Fruit fly (Drosophila melanogaster) whole organism, embryonic: Measurements from ENCODE around the gene Cp110.
A peak's percentile ranks its signal among the peaks of the same experiment; 100 is the strongest.

Experiments
- ATbp ChIP-seq: fragments of 200-800 bp; sonication (Bioruptor generic); optimal IDR thresholded peaks from 2 replicates; lab custom pipeline; 2017; ENCODE audit warnings: missing biosample characterization, mild to moderate bottlenecking, missing genetic modification characterization, missing genetic modification reagents
- Asciz ChIP-seq: fragments of 200-800 bp; sonication (Bioruptor generic); optimal IDR thresholded peaks from 2 replicates; lab custom pipeline; 2017; ENCODE audit warnings: missing biosample characterization, mild to moderate bottlenecking, missing genetic modification characterization, missing genetic modification reagents
- Bgb ChIP-seq: fragments of 200-800 bp; sonication (Bioruptor generic); IDR thresholded peaks from 2 replicates; pipeline ENCODE4 v1.3.6; 2022; ENCODE audit warnings: missing biosample characterization, missing genetic modification characterization; ENCODE audit not compliant: partially characterized antibody
- CG10979 ChIP-seq: fragments of 200-800 bp; sonication (Bioruptor generic); optimal IDR thresholded peaks from 2 replicates; lab custom pipeline; 2018; ENCODE audit warnings: missing biosample characterization, mild to moderate bottlenecking, missing genetic modification characterization, moderate library complexity
- CG11504 ChIP-seq: fragments of 200-800 bp; sonication (Bioruptor generic); optimal IDR thresholded peaks from 3 replicates; lab custom pipeline; 2019; ENCODE audit warnings: missing biosample characterization, mild to moderate bottlenecking, missing genetic modification characterization, moderate library complexity
- CG11723 ChIP-seq: fragments of 200-800 bp; sonication (Bioruptor generic); optimal IDR thresholded peaks from 2 replicates; lab custom pipeline; 2017; ENCODE audit warnings: missing biosample characterization, mild to moderate bottlenecking, missing genetic modification characterization
- CG12236 ChIP-seq: fragments of 200-800 bp; sonication (Bioruptor generic); optimal IDR thresholded peaks from 2 replicates; lab custom pipeline; 2016; ENCODE audit warnings: missing biosample characterization, missing genetic modification characterization
- CG1529 ChIP-seq: fragments of 200-800 bp; sonication (Bioruptor generic); optimal IDR thresholded peaks from 3 replicates; lab custom pipeline; 2018; ENCODE audit warnings: missing biosample characterization, missing genetic modification characterization
- CG15601 ChIP-seq: fragments of 200-800 bp; sonication (Bioruptor generic); optimal IDR thresholded peaks from 3 replicates; lab custom pipeline; 2019; ENCODE audit warnings: missing biosample characterization, mild to moderate bottlenecking, missing genetic modification characterization, moderate library complexity
- CG17361 ChIP-seq: fragments of 200-800 bp; sonication (Bioruptor generic); IDR thresholded peaks from 3 replicates; pipeline ENCODE4 v1.3.6; 2022; ENCODE audit warnings: missing biosample characterization, missing genetic modification characterization
- CG17568 ChIP-seq: fragments of 200-800 bp; sonication (Bioruptor generic); optimal IDR thresholded peaks from 2 replicates; lab custom pipeline; 2018; ENCODE audit warnings: missing biosample characterization, mild to moderate bottlenecking, missing genetic modification characterization, moderate library complexity
- CG18262 ChIP-seq: fragments of 200-800 bp; optimal IDR thresholded peaks from 3 replicates; lab custom pipeline; 2019; ENCODE audit warnings: missing biosample characterization, mild to moderate bottlenecking, missing genetic modification characterization, moderate library complexity
- CG2678 ChIP-seq: fragments of 200-800 bp; sonication (Bioruptor generic); optimal IDR thresholded peaks from 3 replicates; lab custom pipeline; 2019; ENCODE audit warnings: missing biosample characterization, mild to moderate bottlenecking, missing genetic modification characterization, moderate library complexity
- CG3407 ChIP-seq: fragments of 200-800 bp; sonication (Bioruptor generic); optimal IDR thresholded peaks from 2 replicates; lab custom pipeline; 2018; ENCODE audit warnings: missing biosample characterization, mild to moderate bottlenecking, missing genetic modification characterization
- CG6254 ChIP-seq: fragments of 200-800 bp; sonication (Bioruptor generic); optimal IDR thresholded peaks from 3 replicates; lab custom pipeline; 2017; ENCODE audit warnings: mild to moderate bottlenecking, missing biosample characterization, missing genetic modification reagents, missing genetic modification characterization
- CG6689 ChIP-seq: fragments of 200-800 bp; sonication (Bioruptor generic); IDR thresholded peaks from 2 replicates; pipeline ENCODE4 v1.3.6; 2022; ENCODE audit warnings: missing biosample characterization, missing genetic modification characterization
- CG7839 ChIP-seq: fragments of 200-800 bp; sonication (Bioruptor generic); optimal IDR thresholded peaks from 3 replicates; lab custom pipeline; 2018; ENCODE audit warnings: missing biosample characterization, mild to moderate bottlenecking, missing genetic modification characterization, moderate library complexity
- CG8388 ChIP-seq: fragments of 200-800 bp; sonication (Bioruptor generic); optimal IDR thresholded peaks from 2 replicates; lab custom pipeline; 2019; ENCODE audit warnings: missing biosample characterization, mild to moderate bottlenecking, missing genetic modification characterization, moderate library complexity
- CG8944 ChIP-seq: fragments of 200-800 bp; sonication (Bioruptor generic); optimal IDR thresholded peaks from 3 replicates; lab custom pipeline; 2016; ENCODE audit warnings: missing biosample characterization, missing genetic modification characterization
- CG9215 ChIP-seq: fragments of 200-800 bp; sonication (Bioruptor generic); IDR thresholded peaks from 2 replicates; pipeline ENCODE4 v1.3.6; 2022; ENCODE audit warnings: missing biosample characterization, missing genetic modification characterization
- CG9437 ChIP-seq: fragments of 200-800 bp; sonication (Bioruptor generic); optimal IDR thresholded peaks from 2 replicates; lab custom pipeline; 2018; ENCODE audit warnings: missing biosample characterization, mild to moderate bottlenecking, missing genetic modification characterization
- CoRest ChIP-seq: fragments of 200-800 bp; sonication (Bioruptor generic); optimal IDR thresholded peaks from 3 replicates; lab custom pipeline; 2018; ENCODE audit warnings: missing biosample characterization, mild to moderate bottlenecking, missing genetic modification characterization, moderate library complexity
- D ChIP-seq, 2 experiments: fragments of 200-800 bp in 1 of 2; fragments of >200 bp in 1 of 2; sonication (Bioruptor generic) in 1 of 2; optimal IDR thresholded peaks; 2 replicates in 1 of 2; 3 replicates in 1 of 2; lab custom pipeline; 2017; ENCODE audit warnings: mild to moderate bottlenecking in 1 of 2, missing biosample characterization in 1 of 2, missing genetic modification characterization in 1 of 2, missing genetic modification reagents in 1 of 2
- D19A ChIP-seq: fragments of 200-800 bp; optimal IDR thresholded peaks from 3 replicates; lab custom pipeline; 2019; ENCODE audit warnings: missing biosample characterization, mild to moderate bottlenecking, missing genetic modification characterization, moderate library complexity
- Drgx ChIP-seq: fragments of 200-800 bp; sonication (Bioruptor generic); IDR thresholded peaks from 2 replicates; pipeline ENCODE4 v1.3.6; 2022; ENCODE audit warnings: missing biosample characterization, missing genetic modification characterization
- Eip74EF ChIP-seq, 2 experiments: fragments of 200-800 bp in 1 of 2; fragments of >200 bp in 1 of 2; sonication (Bioruptor generic) in 1 of 2; optimal IDR thresholded peaks; 2 replicates each; lab custom pipeline; 2017 to 2019; ENCODE audit warnings: missing biosample characterization in 2 of 2, missing genetic modification characterization in 2 of 2, mild to moderate bottlenecking in 1 of 2, moderate library complexity in 1 of 2
- Hey ChIP-seq: fragments of 200-800 bp; sonication (Bioruptor generic); optimal IDR thresholded peaks from 3 replicates; lab custom pipeline; 2018; ENCODE audit warnings: missing biosample characterization, mild to moderate bottlenecking, missing genetic modification characterization
- Hr51 ChIP-seq, 2 experiments: fragments of 200-800 bp; sonication (Bioruptor generic); optimal IDR thresholded peaks; 2 replicates in 1 of 2; 3 replicates in 1 of 2; lab custom pipeline; 2016 to 2018; ENCODE audit warnings: missing biosample characterization in 2 of 2, missing genetic modification characterization in 2 of 2, mild to moderate bottlenecking in 1 of 2, moderate library complexity in 1 of 2
- Oli ChIP-seq: fragments of 200-800 bp; sonication (Bioruptor generic); optimal IDR thresholded peaks from 2 replicates; lab custom pipeline; 2018; ENCODE audit warnings: missing biosample characterization, mild to moderate bottlenecking, missing genetic modification characterization, moderate library complexity
- Ptx1 ChIP-seq: fragments of 200-800 bp; sonication (Bioruptor generic); IDR thresholded peaks from 2 replicates; pipeline ENCODE4 v1.3.6; 2022; ENCODE audit warnings: missing biosample characterization, missing genetic modification characterization
- Rx ChIP-seq: fragments of 200-800 bp; sonication (Bioruptor generic); IDR thresholded peaks from 2 replicates; pipeline ENCODE4 v1.3.6; 2022; ENCODE audit warnings: missing biosample characterization, missing genetic modification characterization
- Sox100B ChIP-seq: fragments of 200-800 bp; sonication (Bioruptor generic); optimal IDR thresholded peaks from 3 replicates; lab custom pipeline; 2018; ENCODE audit warnings: missing biosample characterization, mild to moderate bottlenecking, missing genetic modification characterization
- Trl ChIP-seq, 3 experiments: fragments of >200 bp in 2 of 3; fragments of 200-800 bp in 1 of 3; sonication (Bioruptor generic) in 1 of 3; optimal IDR thresholded peaks; 2 replicates in 1 of 3; 3 replicates in 2 of 3; lab custom pipeline; 2016 to 2017; ENCODE audit warnings: missing biosample characterization in 1 of 3, missing genetic modification characterization in 1 of 3
- bsh ChIP-seq, 2 experiments: fragments of 200-800 bp; sonication (Bioruptor generic); optimal IDR thresholded peaks; 2 replicates each; lab custom pipeline; 2017 to 2018; ENCODE audit warnings: mild to moderate bottlenecking in 2 of 2, missing biosample characterization in 2 of 2, missing genetic modification characterization in 2 of 2, moderate library complexity in 1 of 2
- ci ChIP-seq: fragments of 200-800 bp; sonication (Bioruptor generic); IDR thresholded peaks from 3 replicates; pipeline ENCODE4 v1.3.6; 2022; ENCODE audit warnings: missing biosample characterization, missing genetic modification characterization
- dysf ChIP-seq: fragments of 200-800 bp; sonication (Bioruptor generic); IDR thresholded peaks from 3 replicates; pipeline ENCODE4 v1.3.6; 2022; ENCODE audit warnings: missing biosample characterization, missing genetic modification characterization
- fd96Cb ChIP-seq: fragments of 200-800 bp; sonication (Bioruptor generic); optimal IDR thresholded peaks from 2 replicates; lab custom pipeline; 2018; ENCODE audit warnings: missing biosample characterization, mild to moderate bottlenecking, missing genetic modification characterization, moderate library complexity
- gem ChIP-seq: fragments of 200-800 bp; sonication (Bioruptor generic); optimal IDR thresholded peaks from 2 replicates; lab custom pipeline; 2019; ENCODE audit warnings: missing biosample characterization, mild to moderate bottlenecking, missing genetic modification characterization, moderate library complexity
- hkb ChIP-seq, 2 experiments: fragments of 200-800 bp in 1 of 2; fragments of >200 bp in 1 of 2; sonication (Bioruptor generic) in 1 of 2; IDR thresholded peaks in 1 of 2; optimal IDR thresholded peaks in 1 of 2; 2 replicates each; pipeline versions ENCODE4 v1.3.6 to Lab custom; 2017 to 2022; ENCODE audit warnings: missing biosample characterization in 1 of 2, missing genetic modification characterization in 1 of 2
- nmo ChIP-seq: fragments of 200-800 bp; sonication (Bioruptor generic); optimal IDR thresholded peaks from 2 replicates; lab custom pipeline; 2018; ENCODE audit warnings: missing biosample characterization, mild to moderate bottlenecking, missing genetic modification characterization, moderate library complexity
- sens ChIP-seq: fragments of 200-800 bp; sonication (Bioruptor generic); peaks from one replicate; lab custom pipeline; 2016; ENCODE audit warnings: missing biosample characterization, missing genetic modification characterization
- sens-2 ChIP-seq: fragments of 200-800 bp; sonication (Bioruptor generic); IDR thresholded peaks from 2 replicates; pipeline ENCODE4 v1.3.6; 2022; ENCODE audit warnings: missing biosample characterization, missing genetic modification characterization
- twi ChIP-seq: fragments of 200-800 bp; optimal IDR thresholded peaks from 2 replicates; lab custom pipeline; 2019; ENCODE audit warnings: missing biosample characterization, mild to moderate bottlenecking, missing genetic modification characterization, moderate library complexity

Cp110 gene

DNA sequence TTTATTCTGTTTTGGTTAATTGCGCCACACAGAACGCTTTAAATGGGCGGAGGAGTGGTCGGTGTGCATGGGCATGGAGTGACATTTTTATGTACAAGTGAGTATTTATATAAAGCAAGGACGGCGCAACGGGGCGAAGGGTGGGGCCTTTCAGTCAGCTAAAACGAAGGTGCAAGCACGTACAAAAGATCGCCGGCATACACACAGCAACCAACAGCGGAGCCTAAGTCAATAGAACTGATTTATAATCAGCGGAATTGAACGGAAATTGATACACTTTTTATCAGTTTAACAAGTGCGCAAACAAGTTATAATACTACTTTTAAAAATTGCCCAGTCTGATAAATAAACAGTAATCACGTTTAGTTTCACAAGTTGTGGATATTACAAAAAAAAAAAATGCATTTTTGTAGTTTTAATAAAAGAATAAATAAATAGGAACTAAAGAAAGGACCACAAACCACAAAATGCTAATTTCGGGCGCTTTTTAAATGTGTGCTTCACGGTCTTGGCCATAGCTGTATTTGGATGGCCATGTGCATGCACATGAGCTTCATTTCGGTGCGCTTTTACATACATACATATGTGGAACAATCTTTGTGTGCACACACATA is 2.6 kb upstream of the Cp110 start (continued):
- TF ChIP-seq CG7839 (peak; percentile 30), CG8388 (GFP tag; lab: Kevin White, UChicago) (peak; percentile 32), sens-2 (GFP tag; lab: Robert Waterston, UW) (no peak), dysf (GFP tag; lab: Robert Waterston, UW) (0 out of 3 replicates have a peak, but pooled peaks have one; percentile 15), CG8944 (no peak), twi (no peak), Ptx1 (GFP tag; lab: Robert Waterston, UW) (0 out of 2 replicates have a peak, but pooled peaks have one; percentile 29), Hey (tag; lab: Kevin White, UChicago) (no peak), nmo (GFP tag; lab: Kevin White, UChicago) (peak; percentile 38), CG6254 (GFP tag; lab: Kevin White, UChicago) (peak; percentile 5), CG11504 (tag; lab: Kevin White, UChicago) (peak; percentile 44), Rx (GFP tag; lab: Robert Waterston, UW) (no peak), D (optimal IDR thresholded peaks at IDR 0.05; lab: Kevin White, UChicago) (no peak), D (GFP tag; optimal IDR thresholded peaks at IDR 0.05; lab: Kevin White, UChicago) (peak; percentile 14), D19A (tag; lab: Kevin White, UChicago) (peak; percentile 2), CG10979 (tag; lab: Kevin White, UChicago) (peak; percentile 3), CG6689 (GFP tag; lab: Robert Waterston, UW) (0 out of 2 replicates have a peak, but pooled peaks have one; percentile 19), Hr51 (GFP tag; optimal IDR thresholded peaks at IDR 0.05; lab: Kevin White, UChicago) (peak in 1 of 2 experiments; percentile 29), ci (GFP tag; lab: Robert Waterston, UW) (0 out of 3 replicates have a peak, but pooled peaks have one; percentile 6), CG2678 (tag; lab: Kevin White, UChicago) (peak; percentile 41), gem (peak; percentile 52), bsh (GFP tag; optimal IDR thresholded peaks at IDR 0.05; lab: Kevin White, UChicago) (peak in 1 of 2 experiments; percentile 40), Asciz (GFP tag; lab: Kevin White, UChicago) (peak; percentile 30), Trl (optimal IDR thresholded peaks at IDR 0.05; lab: Kevin White, UChicago) (no peak), Trl (GFP tag; optimal IDR thresholded peaks at IDR 0.05; lab: Kevin White, UChicago) (no peak), Oli (tag; lab: Kevin White, UChicago) (peak; percentile 12), ATbp (GFP tag; lab: Kevin White, UChicago) (peak; percentile 31), CG3407 (peak; percentile 27), CG17568 (GFP tag; lab: Kevin White, UChicago) (no peak), CG11723 (no peak), CG12236 (no peak), Sox100B (peak; percentile 22), CG1529 (peak; percentile 10), Eip74EF (GFP tag; optimal IDR thresholded peaks at IDR 0.05; lab: Kevin White, UChicago) (peak in 1 of 2 experiments; percentile 36), CG9437 (GFP tag; lab: Kevin White, UChicago) (peak; percentile 19), CG18262 (tag; lab: Kevin White, UChicago) (peak; percentile 58), CG15601 (tag; lab: Kevin White, UChicago) (peak; percentile 41), fd96Cb (tag; lab: Kevin White, UChicago) (peak; percentile 32), Bgb (no peak), CG9215 (no peak), CoRest (tag; lab: Kevin White, UChicago) (peak; percentile 18), CG17361 (GFP tag; lab: Robert Waterston, UW) (peak; percentile 55; the same call in 1 of the 3 replicates), sens (GFP tag; lab: Kevin White, UChicago) (peak; percentile 20), Drgx (GFP tag; lab: Robert Waterston, UW) (peak; percentile 66), hkb (optimal IDR thresholded peaks at IDR 0.05; lab: Kevin White, UChicago) (no peak), hkb (GFP tag; IDR thresholded peaks at IDR 0.05; lab: Robert Waterston, UW) (peak; percentile 28; the same call in 1 of the 2 replicates)
